Fruit fly (Drosophila melanogaster) whole organism, wandering third instar larva: ENCODE data around the gene CG33631.

Experiments
- Abd-B ChIP-seq: fragments of >200 bp; optimal IDR thresholded peaks from 2 replicates; lab custom pipeline; 2017; ENCODE audit warnings: missing biosample characterization, missing genetic modification characterization
- CG32264 ChIP-seq: fragments of 200-800 bp; sonication (Bioruptor generic); optimal IDR thresholded peaks from 2 replicates; lab custom pipeline; 2016; ENCODE audit warnings: missing biosample characterization, missing genetic modification characterization
- CG9705 ChIP-seq: fragments of 200-800 bp; sonication (Bioruptor generic); optimal IDR thresholded peaks from 2 replicates; lab custom pipeline; 2018; ENCODE audit warnings: missing biosample characterization, mild to moderate bottlenecking, missing genetic modification characterization
- CrebA ChIP-seq: fragments of 200-800 bp; sonication (Bioruptor generic); optimal IDR thresholded peaks from 2 replicates; lab custom pipeline; 2016; ENCODE audit warnings: missing biosample characterization, mild to moderate bottlenecking, missing genetic modification characterization, borderline replicate concordance
- Dfd ChIP-seq: fragments of >200 bp; optimal IDR thresholded peaks from 2 replicates; lab custom pipeline; 2017; ENCODE audit warnings: missing biosample characterization, missing genetic modification characterization
- Dif ChIP-seq: fragments of 200-275, 200-300 bp; sonication (Bioruptor generic); optimal IDR thresholded peaks from 2 replicates; lab custom pipeline; 2018; ENCODE audit warnings: missing biosample characterization, missing genetic modification characterization; ENCODE audit not compliant: partially characterized antibody
- HLH106 ChIP-seq: fragments of 200-800 bp; optimal IDR thresholded peaks from 3 replicates; lab custom pipeline; 2019; ENCODE audit warnings: missing biosample characterization, mild to moderate bottlenecking, missing genetic modification characterization, moderate library complexity
- Hnf4 ChIP-seq: fragments of 200-800 bp; sonication (Bioruptor generic); optimal IDR thresholded peaks from 2 replicates; lab custom pipeline; 2016; ENCODE audit warnings: missing biosample characterization, mild to moderate bottlenecking, missing genetic modification characterization
- Hr83 ChIP-seq: fragments of 200-300 bp; sonication (Bioruptor generic); optimal IDR thresholded peaks from 2 replicates; lab custom pipeline; 2016; ENCODE audit warnings: missing biosample characterization, mild to moderate bottlenecking, missing genetic modification characterization, moderate library complexity; ENCODE audit not compliant: poor library complexity, severe bottlenecking
- Mio ChIP-seq: sonication (Bioruptor generic); optimal IDR thresholded peaks from 2 replicates; lab custom pipeline; 2016; ENCODE audit warnings: missing biosample characterization, missing genetic modification characterization
- Myc ChIP-seq: fragments of >200 bp; optimal IDR thresholded peaks from 2 replicates; lab custom pipeline; 2017
- N ChIP-seq: fragments of >200 bp; optimal IDR thresholded peaks from 2 replicates; lab custom pipeline; 2018; ENCODE audit warnings: missing biosample characterization, missing external identifiers, missing genetic modification characterization
- OdsH ChIP-seq: fragments of 200-800 bp; sonication (Bioruptor generic); optimal IDR thresholded peaks from 2 replicates; lab custom pipeline; 2016; ENCODE audit warnings: missing biosample characterization, mild to moderate bottlenecking, missing genetic modification characterization
- Rel ChIP-seq, 2 experiments: fragments of 200-800 bp; sonication (Bioruptor generic) in 1 of 2; optimal IDR thresholded peaks; 2 replicates in 1 of 2; 3 replicates in 1 of 2; lab custom pipeline; 2016 to 2019; ENCODE audit warnings: mild to moderate bottlenecking in 2 of 2, missing biosample characterization in 2 of 2, missing genetic modification characterization in 2 of 2, moderate library complexity in 1 of 2
- Sp1 ChIP-seq: fragments of 200-800 bp; sonication (Bioruptor generic); optimal IDR thresholded peaks from 3 replicates; lab custom pipeline; 2019; ENCODE audit warnings: missing biosample characterization, mild to moderate bottlenecking, missing genetic modification characterization, moderate library complexity
- Vsx2 ChIP-seq: fragments of 200-300, 225-300 bp; sonication (Bioruptor generic); optimal IDR thresholded peaks from 2 replicates; lab custom pipeline; 2018; ENCODE audit warnings: missing biosample characterization, missing genetic modification characterization; ENCODE audit not compliant: partially characterized antibody
- br ChIP-seq: fragments of 200-800 bp; sonication (Bioruptor generic); optimal IDR thresholded peaks from 2 replicates; lab custom pipeline; 2016; ENCODE audit warnings: missing biosample characterization, missing genetic modification characterization
- brk ChIP-seq: fragments of 200-800 bp; sonication (Bioruptor generic); optimal IDR thresholded peaks from 2 replicates; lab custom pipeline; 2016; ENCODE audit warnings: missing biosample characterization, mild to moderate bottlenecking, missing genetic modification characterization
- dl ChIP-seq, 2 experiments: fragments of 175-275, 200-275 bp in 1 of 2; fragments of 200-275 bp in 1 of 2; sonication (Bioruptor generic); optimal IDR thresholded peaks; lab custom pipeline; 2018; ENCODE audit warnings: mild to moderate bottlenecking in 2 of 2, missing biosample characterization in 2 of 2, missing genetic modification characterization in 2 of 2, moderate library complexity in 2 of 2; ENCODE audit not compliant: partially characterized antibody in 2 of 2, insufficient read depth in 1 of 2
- dmrt93B ChIP-seq: fragments of 200-800 bp; sonication (Bioruptor generic); optimal IDR thresholded peaks from 2 replicates; lab custom pipeline; 2018; ENCODE audit warnings: missing biosample characterization, mild to moderate bottlenecking, missing genetic modification characterization
- dsf ChIP-seq: sonication (Bioruptor generic); optimal IDR thresholded peaks from 2 replicates; lab custom pipeline; 2016; ENCODE audit warnings: missing biosample characterization, missing genetic modification characterization, borderline replicate concordance
- ey ChIP-seq: fragments of 200-800 bp; sonication (Bioruptor generic); optimal IDR thresholded peaks from 2 replicates; lab custom pipeline; 2016; ENCODE audit warnings: missing biosample characterization, missing genetic modification characterization
- foxo ChIP-seq, 2 experiments: fragments of 200-800 bp; sonication (Bioruptor generic); optimal IDR thresholded peaks; 2 replicates in 1 of 2; 3 replicates in 1 of 2; lab custom pipeline; 2016 to 2017; ENCODE audit warnings: missing biosample characterization in 2 of 2, missing genetic modification characterization in 2 of 2
- fru ChIP-seq: fragments of 200-800 bp; sonication (Bioruptor generic); optimal IDR thresholded peaks from 3 replicates; lab custom pipeline; 2016; ENCODE audit warnings: missing biosample characterization, mild to moderate bottlenecking, missing genetic modification characterization
- h ChIP-seq: fragments of 200-800 bp; sonication (Bioruptor generic); optimal IDR thresholded peaks from 3 replicates; lab custom pipeline; 2016; ENCODE audit warnings: missing biosample characterization, mild to moderate bottlenecking, missing genetic modification characterization
- jim ChIP-seq: fragments of 175-275, 200-325 bp; sonication (Bioruptor generic); optimal IDR thresholded peaks from 2 replicates; lab custom pipeline; 2016; ENCODE audit warnings: missing biosample characterization, mild to moderate bottlenecking, missing genetic modification characterization
- pan ChIP-seq: fragments of >200 bp; optimal IDR thresholded peaks from 2 replicates; lab custom pipeline; 2017
- psq ChIP-seq: fragments of 200-800 bp; sonication (Bioruptor generic); optimal IDR thresholded peaks from 3 replicates; lab custom pipeline; 2017; ENCODE audit warnings: missing biosample characterization, mild to moderate bottlenecking, missing genetic modification characterization, moderate library complexity
- rgr ChIP-seq: fragments of 200-800 bp; sonication (Bioruptor generic); optimal IDR thresholded peaks from 3 replicates; lab custom pipeline; 2016; ENCODE audit warnings: missing biosample characterization, mild to moderate bottlenecking, missing genetic modification characterization
- sv ChIP-seq: fragments of 200-800 bp; sonication (Bioruptor generic); optimal IDR thresholded peaks from 3 replicates; lab custom pipeline; 2016; ENCODE audit warnings: missing biosample characterization, missing genetic modification characterization
- tai ChIP-seq: sonication (Bioruptor generic); optimal IDR thresholded peaks from 2 replicates; lab custom pipeline; 2016; ENCODE audit warnings: missing biosample characterization, missing genetic modification characterization
- usp ChIP-seq: fragments of >200 bp; optimal IDR thresholded peaks from 2 replicates; lab custom pipeline; 2017; ENCODE audit warnings: missing biosample characterization, missing genetic modification characterization
- woc ChIP-seq: sonication (Bioruptor generic); optimal IDR thresholded peaks from 2 replicates; lab custom pipeline; 2016; ENCODE audit warnings: missing biosample characterization, mild to moderate bottlenecking, missing genetic modification characterization

CG33631 gene

dm6 chr3R:10098296-10098675, 34.5 kb downstream of the CG33631 start:
- no peak for TF ChIP-seq Dif (GFP tag; lab: Kevin White, UChicago)
- TF ChIP-seq psq (GFP tag; lab: Kevin White, UChicago), result no peak
- TF ChIP-seq Mio (GFP tag; lab: Kevin White, UChicago), result no peak
- TF ChIP-seq woc (GFP tag; lab: Kevin White, UChicago), result no peak
- no peak for TF ChIP-seq fru (GFP tag; lab: Kevin White, UChicago)
- no peak for TF ChIP-seq CG9705 (GFP tag; lab: Kevin White, UChicago)
- no peak for TF ChIP-seq foxo (GFP tag; optimal IDR thresholded peaks at IDR 0.05; lab: Kevin White, UChicago)
- no peak for TF ChIP-seq pan (lab: Kevin White, UChicago)
- TF ChIP-seq Sp1 (GFP tag; lab: Kevin White, UChicago), result no peak
- no peak for TF ChIP-seq CG32264 (GFP tag; lab: Kevin White, UChicago)
- TF ChIP-seq, all 38 proteins: peak for 0

DNA sequence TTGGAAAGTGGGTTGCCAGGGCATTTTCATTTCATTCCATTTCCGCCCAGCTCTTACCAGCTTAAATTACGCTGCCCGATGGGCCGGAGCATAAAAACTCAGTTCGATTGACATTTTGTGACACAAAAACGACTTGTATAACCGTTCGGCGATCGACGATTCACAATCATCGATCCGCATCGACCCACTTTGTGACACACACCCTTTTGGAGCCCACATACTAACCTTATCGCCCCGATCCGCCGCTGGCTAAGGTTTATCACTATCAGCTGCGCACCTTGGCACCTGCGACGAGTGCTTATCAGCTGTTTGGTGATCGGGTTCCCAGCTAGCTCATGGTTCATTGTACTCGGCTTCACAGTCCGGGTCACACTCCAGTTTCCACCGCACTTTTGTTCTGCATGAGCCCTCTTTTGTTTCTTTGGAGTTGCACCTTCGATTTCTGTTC, 35.6 kb downstream of the CG33631 start:
- TF ChIP-seq rgr (no peak), h (GFP tag; lab: Kevin White, UChicago) (peak; percentile 32), Rel (GFP tag; optimal IDR thresholded peaks at IDR 0.05; lab: Kevin White, UChicago) (no peak), Rel (tag; optimal IDR thresholded peaks at IDR 0.05; lab: Kevin White, UChicago) (peak; percentile 10), sv (GFP tag; lab: Kevin White, UChicago) (no peak)

- TF ChIP-seq dl (GFP tag; optimal IDR thresholded peaks at IDR 0.05; lab: Kevin White, UChicago; ENCODE audit: insufficient read depth in 1 of 2, partially characterized antibody in 2 of 2) (peak; percentile 3 to 41), OdsH (GFP tag; lab: Kevin White, UChicago) (no peak), h (GFP tag; lab: Kevin White, UChicago) (peak; percentile 47), Dfd (no peak), Vsx2 (GFP tag; lab: Kevin White, UChicago) (no peak), dsf (GFP tag; lab: Kevin White, UChicago) (no peak), Myc (peak; percentile 84), N (GFP tag; lab: Kevin White, UChicago) (peak; percentile 53), Sp1 (GFP tag; lab: Kevin White, UChicago) (peak; percentile 14), CG9705 (GFP tag; lab: Kevin White, UChicago) (no peak), Hnf4 (GFP tag; lab: Kevin White, UChicago) (no peak), jim (GFP tag; lab: Kevin White, UChicago) (no peak), psq (GFP tag; lab: Kevin White, UChicago) (no peak), Hr83 (GFP tag; lab: Kevin White, UChicago) (peak; percentile 53), rgr (no peak), Dif (GFP tag; lab: Kevin White, UChicago) (peak; percentile 93), HLH106 (tag; lab: Kevin White, UChicago) (peak; percentile 28), brk (GFP tag; lab: Kevin White, UChicago) (no peak), foxo (GFP tag; optimal IDR thresholded peaks at IDR 0.05; lab: Kevin White, UChicago) (peak in 1 of 2 experiments; percentile 60), Abd-B (GFP tag; lab: Kevin White, UChicago) (no peak), fru (GFP tag; lab: Kevin White, UChicago) (peak; percentile 17), CrebA (GFP tag; lab: Kevin White, UChicago) (no peak), usp (GFP tag; lab: Kevin White, UChicago) (no peak), ey (GFP tag; lab: Kevin White, UChicago) (no peak), dmrt93B (no peak)
Measured at dm6 chr3R:10100498-10101196, 36.8 kb downstream of the CG33631 start.

DNA sequence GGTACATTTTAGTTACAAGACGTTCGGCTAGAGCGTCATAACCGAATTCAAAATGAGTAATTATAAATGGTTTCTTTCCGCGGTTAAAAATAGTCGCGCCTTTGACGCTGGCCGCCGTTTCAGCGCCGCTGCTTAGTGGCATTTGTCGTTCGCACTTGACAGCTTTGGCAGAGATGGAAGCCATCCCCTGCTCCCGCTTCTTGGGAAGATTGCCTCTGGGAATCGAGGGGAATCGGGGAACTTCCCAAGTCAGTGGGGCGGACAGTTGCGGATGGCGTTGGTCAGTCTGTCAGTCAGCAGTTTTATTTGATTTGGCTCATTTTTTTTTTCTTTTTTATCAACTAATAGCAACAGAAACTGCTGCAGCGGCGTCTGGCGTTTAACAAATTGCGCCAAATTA, 43.0 kb downstream of the CG33631 start:
- TF ChIP-seq CG32264 (GFP tag; lab: Kevin White, UChicago), result no peak
- no peak for TF ChIP-seq CrebA (GFP tag; lab: Kevin White, UChicago)
- no peak for TF ChIP-seq br (GFP tag; lab: Kevin White, UChicago)
- TF ChIP-seq Hr83 (GFP tag; lab: Kevin White, UChicago), result no peak
- no peak for TF ChIP-seq Vsx2 (GFP tag; lab: Kevin White, UChicago)
- no peak for TF ChIP-seq tai (GFP tag; lab: Kevin White, UChicago)
- TF ChIP-seq Mio (GFP tag; lab: Kevin White, UChicago), result no peak
